Worm (Caenorhabditis elegans) whole organism, L4 larva: ENCODE data around the gene R09E10.13.

Source experiments
- T26A8.4 ChIP-seq: fragments of 200-800 bp; sonication (Bioruptor generic); IDR thresholded peaks from 2 replicates; pipeline ENCODE4 v1.3.6; 2022; ENCODE audit warnings: missing genetic modification characterization, missing compliant biosample characterization
- Y105C5A.15 ChIP-seq: fragments of 200-800 bp; sonication (Bioruptor generic); IDR thresholded peaks from 2 replicates; pipeline ENCODE4 v1.3.6; 2022; ENCODE audit warnings: missing genetic modification characterization, missing compliant biosample characterization
- Y5F2A.4 ChIP-seq: fragments of 200-800 bp; sonication (Bioruptor generic); optimal IDR thresholded peaks from 2 replicates; lab custom pipeline; 2018; ENCODE audit warnings: mild to moderate bottlenecking, missing genetic modification characterization, missing compliant biosample characterization
- ZK337.2 ChIP-seq: fragments of 200-800 bp; sonication (Bioruptor generic); IDR thresholded peaks from 2 replicates; pipeline ENCODE4 v1.3.6; 2022; ENCODE audit warnings: missing genetic modification reagents, missing genetic modification characterization, missing compliant biosample characterization
- aha-1 ChIP-seq: fragments of 150-350 bp; peaks from one replicate; lab custom pipeline; 2014; ENCODE audit warnings: missing biosample characterization, missing genetic modification characterization
- aly-2 ChIP-seq: sonication (generic microtip); optimal IDR thresholded peaks from 2 replicates; lab custom pipeline; 2018; ENCODE audit warnings: missing biosample characterization, missing genetic modification characterization
- ceh-44 ChIP-seq: fragments of 200-800 bp; sonication (Bioruptor generic); IDR thresholded peaks from 2 replicates; pipeline ENCODE4 v1.3.6; 2022; ENCODE audit warnings: missing genetic modification reagents, missing genetic modification characterization, missing compliant biosample characterization
- ceh-62 ChIP-seq: sonication (generic microtip); optimal IDR thresholded peaks from 2 replicates; lab custom pipeline; 2017; ENCODE audit warnings: missing biosample characterization, missing genetic modification characterization
- cey-2 ChIP-seq: sonication (generic microtip); optimal IDR thresholded peaks from 3 replicates; lab custom pipeline; 2017; ENCODE audit warnings: missing genetic modification characterization, mild to moderate bottlenecking, missing compliant biosample characterization, antibody characterized with exemption, borderline replicate concordance; ENCODE audit not compliant: insufficient read depth
- ctbp-1 ChIP-seq: fragments of 200-800 bp; sonication (Bioruptor generic); IDR thresholded peaks from 2 replicates; pipeline ENCODE4 v1.3.6; 2022; ENCODE audit warnings: missing genetic modification reagents, missing genetic modification characterization, missing compliant biosample characterization
- daf-16 ChIP-seq, 3 experiments: sonication (generic microtip); optimal IDR thresholded peaks; 2 replicates each; lab custom pipeline; 2016 to 2017; ENCODE audit warnings: missing genetic modification characterization in 3 of 3, missing genetic modification reagents in 3 of 3, mild to moderate bottlenecking in 2 of 3, missing compliant biosample characterization in 2 of 3, missing biosample characterization in 1 of 3, moderate library complexity in 1 of 3
- daf-8 ChIP-seq: fragments of 200-800 bp; sonication (Bioruptor generic); IDR thresholded peaks from 2 replicates; pipeline ENCODE4 v1.3.6; 2022; ENCODE audit warnings: missing genetic modification characterization, missing compliant biosample characterization
- dmd-6 ChIP-seq: fragments of 200-800 bp; sonication (Bioruptor generic); IDR thresholded peaks from 2 replicates; pipeline ENCODE4 v1.3.6; 2022; ENCODE audit warnings: missing genetic modification reagents, missing genetic modification characterization, missing compliant biosample characterization
- dmd-9 ChIP-seq: fragments of 200-800 bp; sonication (Bioruptor generic); IDR thresholded peaks from 2 replicates; pipeline ENCODE4 v1.3.6; 2022; ENCODE audit warnings: missing genetic modification reagents, missing genetic modification characterization, missing compliant biosample characterization
- duxl-1 ChIP-seq: sonication (generic microtip); optimal IDR thresholded peaks from 2 replicates; lab custom pipeline; 2016; ENCODE audit warnings: mild to moderate bottlenecking, missing genetic modification characterization, moderate library complexity, missing compliant biosample characterization; ENCODE audit not compliant: poor library complexity
- egl-43 ChIP-seq: fragments of 200-800 bp; sonication (Bioruptor generic); IDR thresholded peaks from 2 replicates; pipeline ENCODE4 v1.3.6; 2022; ENCODE audit warnings: missing genetic modification reagents, missing genetic modification characterization, missing compliant biosample characterization
- fkh-10 ChIP-seq: fragments of 150-350 bp; optimal IDR thresholded peaks from 2 replicates; lab custom pipeline; 2014; ENCODE audit warnings: missing biosample characterization, missing genetic modification reagents, missing genetic modification characterization
- fos-1 ChIP-seq: fragments of 150-350 bp; optimal IDR thresholded peaks from 2 replicates; lab custom pipeline; 2014; ENCODE audit warnings: missing biosample characterization, missing genetic modification characterization
- gei-8 ChIP-seq: fragments of 200-800 bp; sonication (Bioruptor generic); optimal IDR thresholded peaks from 2 replicates; lab custom pipeline; 2018; ENCODE audit warnings: mild to moderate bottlenecking, missing genetic modification characterization, missing compliant biosample characterization
- hlh-30 ChIP-seq: sonication (generic microtip); optimal IDR thresholded peaks from 2 replicates; lab custom pipeline; 2017; ENCODE audit warnings: antibody characterized with exemption, mild to moderate bottlenecking, missing genetic modification characterization, missing compliant biosample characterization; ENCODE audit not compliant: insufficient read depth
- jun-1 ChIP-seq: fragments of 150-350 bp; optimal IDR thresholded peaks from 2 replicates; lab custom pipeline; 2014; ENCODE audit warnings: missing biosample characterization, missing genetic modification reagents, missing genetic modification characterization
- lin-1 ChIP-seq: fragments of 200-800 bp; sonication (Bioruptor generic); IDR thresholded peaks from 2 replicates; pipeline ENCODE4 v1.3.6; 2022; ENCODE audit warnings: missing genetic modification reagents, missing genetic modification characterization, missing compliant biosample characterization
- lin-13 ChIP-seq: fragments of 150-350 bp; optimal IDR thresholded peaks from 2 replicates; lab custom pipeline; 2014; ENCODE audit warnings: missing biosample characterization, missing genetic modification reagents, missing genetic modification characterization
- lin-29 ChIP-seq: fragments of 200-800 bp; sonication (Bioruptor generic); IDR thresholded peaks from 2 replicates; pipeline ENCODE4 v1.3.6; 2022; ENCODE audit warnings: missing genetic modification reagents, missing genetic modification characterization, missing compliant biosample characterization
- lin-38 ChIP-seq: fragments of 200-800 bp; sonication (Bioruptor generic); IDR thresholded peaks from 2 replicates; pipeline ENCODE4 v1.3.6; 2022; ENCODE audit warnings: missing genetic modification reagents, missing genetic modification characterization, missing compliant biosample characterization
- lsy-2 ChIP-seq, 2 experiments: fragments of 150-350 bp in 1 of 2; sonication (generic microtip) in 1 of 2; optimal IDR thresholded peaks; 2 replicates each; lab custom pipeline; 2014 to 2017; ENCODE audit warnings: missing biosample characterization in 2 of 2, missing genetic modification characterization in 2 of 2
- mdl-1 ChIP-seq, 2 experiments: fragments of 150-350 bp in 1 of 2; sonication (generic microtip) in 1 of 2; optimal IDR thresholded peaks; 2 replicates each; lab custom pipeline; 2014 to 2017; ENCODE audit warnings: missing biosample characterization in 2 of 2, missing genetic modification characterization in 2 of 2
- mep-1 ChIP-seq: fragments of 150-350 bp; sonication (generic microtip); optimal IDR thresholded peaks from 3 replicates; lab custom pipeline; 2014; ENCODE audit warnings: missing biosample characterization, missing genetic modification characterization
- mxl-2 ChIP-seq: fragments of 200-800 bp; sonication (Bioruptor generic); conservative IDR thresholded peaks from 2 replicates; pipeline ENCODE4 v1.3.6; 2022; ENCODE audit warnings: missing genetic modification reagents, missing genetic modification characterization, missing compliant biosample characterization
- mxl-3 ChIP-seq: fragments of 200-800 bp; sonication (Bioruptor generic); optimal IDR thresholded peaks from 2 replicates; lab custom pipeline; 2018; ENCODE audit warnings: mild to moderate bottlenecking, missing genetic modification characterization, missing compliant biosample characterization
- nhr-10 ChIP-seq: fragments of 150-350 bp; optimal IDR thresholded peaks from 2 replicates; lab custom pipeline; 2014; ENCODE audit warnings: missing biosample characterization, missing genetic modification characterization
- nhr-11 ChIP-seq: fragments of 150-350 bp; optimal IDR thresholded peaks from 2 replicates; lab custom pipeline; 2014; ENCODE audit warnings: missing biosample characterization, missing genetic modification characterization
- nhr-111 ChIP-seq: fragments of 200-800 bp; sonication (Bioruptor generic); optimal IDR thresholded peaks from 2 replicates; lab custom pipeline; 2018; ENCODE audit warnings: mild to moderate bottlenecking, missing genetic modification characterization, missing compliant biosample characterization
- nhr-25 ChIP-seq: sonication (generic microtip); optimal IDR thresholded peaks from 2 replicates; lab custom pipeline; 2017; ENCODE audit warnings: missing genetic modification characterization, mild to moderate bottlenecking, missing compliant biosample characterization, antibody characterized with exemption, moderate library complexity, borderline replicate concordance; ENCODE audit not compliant: insufficient read depth
- nhr-28 ChIP-seq: fragments of 150-350 bp; optimal IDR thresholded peaks from 2 replicates; lab custom pipeline; 2014; ENCODE audit warnings: missing biosample characterization, missing genetic modification characterization
- nhr-48 ChIP-seq: sonication (generic microtip); optimal IDR thresholded peaks from 2 replicates; lab custom pipeline; 2016; ENCODE audit warnings: mild to moderate bottlenecking, missing genetic modification characterization, missing compliant biosample characterization
- php-3 ChIP-seq: fragments of 200-800 bp; sonication (Bioruptor generic); IDR thresholded peaks from 2 replicates; pipeline ENCODE4 v1.3.6; 2022; ENCODE audit warnings: missing genetic modification reagents, missing genetic modification characterization, missing compliant biosample characterization
- rbr-2 ChIP-seq: sonication (generic microtip); optimal IDR thresholded peaks from 2 replicates; lab custom pipeline; 2016; ENCODE audit warnings: missing genotype, missing genetic modification characterization, missing compliant biosample characterization
- saeg-2 ChIP-seq: fragments of 200-800 bp; sonication (Bioruptor generic); IDR thresholded peaks from 2 replicates; pipeline ENCODE4 v1.3.6; 2022; ENCODE audit warnings: missing genetic modification reagents, missing genetic modification characterization, missing compliant biosample characterization
- sdz-12 ChIP-seq: fragments of 200-800 bp; sonication (Bioruptor generic); optimal IDR thresholded peaks from 2 replicates; lab custom pipeline; 2018; ENCODE audit warnings: mild to moderate bottlenecking, missing genetic modification characterization, missing compliant biosample characterization
- set-16 ChIP-seq: fragments of 200-800 bp; sonication (Bioruptor generic); IDR thresholded peaks from 2 replicates; pipeline ENCODE4 v1.3.6; 2022; ENCODE audit warnings: missing genetic modification reagents, missing genetic modification characterization, missing compliant biosample characterization
- snpc-1.2 ChIP-seq: fragments of 200-800 bp; sonication (Bioruptor generic); IDR thresholded peaks from 2 replicates; pipeline ENCODE4 v1.3.6; 2022; ENCODE audit warnings: missing genetic modification reagents, missing genetic modification characterization, missing compliant biosample characterization
- tra-1 ChIP-seq: fragments of 200-800 bp; sonication (Bioruptor generic); IDR thresholded peaks from 2 replicates; pipeline ENCODE4 v1.3.6; 2022; ENCODE audit warnings: missing genetic modification reagents, missing genetic modification characterization, missing compliant biosample characterization
- unc-130 ChIP-seq: sonication (generic microtip); optimal IDR thresholded peaks from 2 replicates; lab custom pipeline; 2016; ENCODE audit warnings: missing genetic modification reagents, missing genetic modification characterization, missing compliant biosample characterization
- vab-7 ChIP-seq: fragments of 200-800 bp; sonication (Bioruptor generic); IDR thresholded peaks from 2 replicates; pipeline ENCODE4 v1.3.6; 2022; ENCODE audit warnings: missing genetic modification reagents, missing genetic modification characterization, missing compliant biosample characterization
- zfp-3 ChIP-seq: fragments of 200-800 bp; sonication (Bioruptor generic); conservative IDR thresholded peaks from 2 replicates; pipeline ENCODE4 v1.3.6; 2022; ENCODE audit warnings: missing genetic modification reagents, missing genetic modification characterization, missing compliant biosample characterization
- zip-11 ChIP-seq: fragments of 200-800 bp; sonication (Bioruptor generic); IDR thresholded peaks from 2 replicates; pipeline ENCODE4 v1.3.6; 2022; ENCODE audit warnings: missing genetic modification characterization, missing compliant biosample characterization
- zip-2 ChIP-seq: fragments of 150-350 bp; optimal IDR thresholded peaks from 2 replicates; lab custom pipeline; 2014; ENCODE audit warnings: missing biosample characterization, missing genetic modification characterization

The R09E10.13 gene

ce11 chrIV:10251261-10251660 is 43.7 kb downstream of the R09E10.13 start:
- TF ChIP-seq nhr-11 (tag; lab: Kevin White, UChicago) (no peak), nhr-28 (tag; lab: Kevin White, UChicago) (peak; percentile 27), daf-16 (GFP tag; optimal IDR thresholded peaks at IDR 0.05; lab: Kevin White, UChicago) (no peak), daf-16 (tag; optimal IDR thresholded peaks at IDR 0.05; lab: Kevin White, UChicago) (peak; percentile 33)

- TF ChIP-seq zip-2 (tag; lab: Kevin White, UChicago) (no peak), nhr-48 (tag; lab: Kevin White, UChicago) (peak; percentile 20), zfp-3 (no peak), ceh-44 (no peak), aly-2 (tag; lab: Kevin White, UChicago) (no peak), lin-13 (GFP tag; lab: Kevin White, UChicago) (no peak), duxl-1 (peak; percentile 25), sdz-12 (GFP tag; lab: Kevin White, UChicago) (no peak), daf-16 (GFP tag; optimal IDR thresholded peaks at IDR 0.05; lab: Kevin White, UChicago) (no peak), daf-16 (tag; optimal IDR thresholded peaks at IDR 0.05; lab: Kevin White, UChicago) (peak; percentile 82), egl-43 (GFP tag; lab: Robert Waterston, UW) (no peak), nhr-10 (tag; lab: Kevin White, UChicago) (no peak), daf-8 (GFP tag; lab: Robert Waterston, UW) (no peak), rbr-2 (tag; lab: Kevin White, UChicago) (no peak), Y5F2A.4 (GFP tag; lab: Kevin White, UChicago) (no peak), nhr-25 (no peak), set-16 (GFP tag; lab: Robert Waterston, UW) (no peak), lsy-2 (tag; optimal IDR thresholded peaks at IDR 0.05; lab: Kevin White, UChicago) (peak in 1 of 2 experiments; percentile 33), dmd-9 (no peak), hlh-30 (tag; lab: Kevin White, UChicago) (peak; percentile 81), T26A8.4 (GFP tag; lab: Robert Waterston, UW) (no peak), aha-1 (tag; lab: Kevin White, UChicago) (peak; percentile 74), dmd-6 (GFP tag; lab: Robert Waterston, UW) (peak; percentile 52), ZK337.2 (no peak), nhr-28 (tag; lab: Kevin White, UChicago) (peak; percentile 50), php-3 (GFP tag; lab: Robert Waterston, UW) (peak; percentile 49; the same call in 1 of the 2 replicates), zip-11 (no peak), tra-1 (GFP tag; lab: Robert Waterston, UW) (no peak), vab-7 (GFP tag; lab: Robert Waterston, UW) (no peak), mxl-3 (GFP tag; lab: Kevin White, UChicago) (no peak), snpc-1.2 (GFP tag; lab: Robert Waterston, UW) (no peak), cey-2 (tag; lab: Kevin White, UChicago) (no peak), ctbp-1 (GFP tag; lab: Robert Waterston, UW) (no peak), mep-1 (tag; lab: Kevin White, UChicago) (no peak), fos-1 (tag; lab: Kevin White, UChicago) (no peak), lin-1 (GFP tag; lab: Robert Waterston, UW) (no peak), unc-130 (no peak), nhr-111 (no peak), lin-38 (GFP tag; lab: Robert Waterston, UW) (no peak), ceh-62 (no peak), fkh-10 (GFP tag; lab: Kevin White, UChicago) (no peak), Y105C5A.15 (GFP tag; lab: Robert Waterston, UW) (no peak), mxl-2 (GFP tag; lab: Robert Waterston, UW) (no peak), gei-8 (GFP tag; lab: Kevin White, UChicago) (no peak), mdl-1 (tag; optimal IDR thresholded peaks at IDR 0.05; lab: Kevin White, UChicago) (no peak), lin-29 (GFP tag; lab: Robert Waterston, UW) (no peak), jun-1 (tag; lab: Kevin White, UChicago) (no peak), saeg-2 (no peak)
These were observed 44.3 kb downstream of the R09E10.13 start, which contains the start of gene daf-14 for ce11 chrIV:10250577-10251075. TSS of gene daf-14 (plus strand) at chrIV:10250627.
